Worm (Caenorhabditis elegans): ENCODE results near the gene hil-4.

- TF ChIP-seq nfya-1 (tag; optimal IDR thresholded peaks at IDR 0.05; ENCODE audit: insufficient read depth) = no peak
- TF ChIP-seq nhr-77 (tag; optimal IDR thresholded peaks at IDR 0.05) = no peak
- TF ChIP-seq pha-4 (tag; optimal IDR thresholded peaks at IDR 0.05) = no peak
- TF ChIP-seq ZK546.5 (tag; optimal IDR thresholded peaks at IDR 0.05) = no peak
- no peak for TF ChIP-seq elt-2 (tag; optimal IDR thresholded peaks at IDR 0.05)
- TF ChIP-seq fos-1 (tag; optimal IDR thresholded peaks at IDR 0.05) = no peak
- TF ChIP-seq lsy-12 (tag; optimal IDR thresholded peaks at IDR 0.05) = no peak
- TF ChIP-seq snpc-4 (tag; optimal IDR thresholded peaks at IDR 0.05) = no peak
These were observed 3.9 kb downstream of the hil-4 start for ce11 chrV:4758019-4758418.

All from whole organism, L3 larva.